Fruit fly (Drosophila melanogaster) whole organism, wandering third instar larva: ENCODE results near the gene lqfR.

Experiments used
- Abd-B ChIP-seq: fragments of >200 bp; optimal IDR thresholded peaks from 2 replicates; lab custom pipeline; 2017; ENCODE audit warnings: missing biosample characterization, missing genetic modification characterization
- CG32264 ChIP-seq: fragments of 200-800 bp; sonication (Bioruptor generic); optimal IDR thresholded peaks from 2 replicates; lab custom pipeline; 2016; ENCODE audit warnings: missing biosample characterization, missing genetic modification characterization
- CG9705 ChIP-seq: fragments of 200-800 bp; sonication (Bioruptor generic); optimal IDR thresholded peaks from 2 replicates; lab custom pipeline; 2018; ENCODE audit warnings: missing biosample characterization, mild to moderate bottlenecking, missing genetic modification characterization
- CrebA ChIP-seq: fragments of 200-800 bp; sonication (Bioruptor generic); optimal IDR thresholded peaks from 2 replicates; lab custom pipeline; 2016; ENCODE audit warnings: missing biosample characterization, mild to moderate bottlenecking, missing genetic modification characterization, borderline replicate concordance
- Dfd ChIP-seq: fragments of >200 bp; optimal IDR thresholded peaks from 2 replicates; lab custom pipeline; 2017; ENCODE audit warnings: missing biosample characterization, missing genetic modification characterization
- Dif ChIP-seq: fragments of 200-275, 200-300 bp; sonication (Bioruptor generic); optimal IDR thresholded peaks from 2 replicates; lab custom pipeline; 2018; ENCODE audit warnings: missing biosample characterization, missing genetic modification characterization; ENCODE audit not compliant: partially characterized antibody
- GATAd ChIP-seq: sonication (Bioruptor generic); optimal IDR thresholded peaks from 2 replicates; lab custom pipeline; 2016; ENCODE audit warnings: missing biosample characterization, missing genetic modification characterization
- HLH106 ChIP-seq: fragments of 200-800 bp; optimal IDR thresholded peaks from 3 replicates; lab custom pipeline; 2019; ENCODE audit warnings: missing biosample characterization, mild to moderate bottlenecking, missing genetic modification characterization, moderate library complexity
- Hnf4 ChIP-seq: fragments of 200-800 bp; sonication (Bioruptor generic); optimal IDR thresholded peaks from 2 replicates; lab custom pipeline; 2016; ENCODE audit warnings: missing biosample characterization, mild to moderate bottlenecking, missing genetic modification characterization
- Hr78 ChIP-seq: fragments of >200 bp; optimal IDR thresholded peaks from 2 replicates; lab custom pipeline; 2017; ENCODE audit warnings: missing biosample characterization, missing genetic modification characterization
- Hr83 ChIP-seq: fragments of 200-300 bp; sonication (Bioruptor generic); optimal IDR thresholded peaks from 2 replicates; lab custom pipeline; 2016; ENCODE audit warnings: missing biosample characterization, mild to moderate bottlenecking, missing genetic modification characterization, moderate library complexity; ENCODE audit not compliant: poor library complexity, severe bottlenecking
- Jra ChIP-seq: sonication (Bioruptor generic); optimal IDR thresholded peaks from 2 replicates; lab custom pipeline; 2016; ENCODE audit warnings: missing biosample characterization, missing genetic modification characterization
- Mio ChIP-seq: sonication (Bioruptor generic); optimal IDR thresholded peaks from 2 replicates; lab custom pipeline; 2016; ENCODE audit warnings: missing biosample characterization, missing genetic modification characterization
- Myc ChIP-seq: fragments of >200 bp; optimal IDR thresholded peaks from 2 replicates; lab custom pipeline; 2017
- N ChIP-seq: fragments of >200 bp; optimal IDR thresholded peaks from 2 replicates; lab custom pipeline; 2018; ENCODE audit warnings: missing biosample characterization, missing external identifiers, missing genetic modification characterization
- OdsH ChIP-seq: fragments of 200-800 bp; sonication (Bioruptor generic); optimal IDR thresholded peaks from 2 replicates; lab custom pipeline; 2016; ENCODE audit warnings: missing biosample characterization, mild to moderate bottlenecking, missing genetic modification characterization
- Rel ChIP-seq, 2 experiments: fragments of 200-800 bp; sonication (Bioruptor generic) in 1 of 2; optimal IDR thresholded peaks; 2 replicates in 1 of 2; 3 replicates in 1 of 2; lab custom pipeline; 2016 to 2019; ENCODE audit warnings: mild to moderate bottlenecking in 2 of 2, missing biosample characterization in 2 of 2, missing genetic modification characterization in 2 of 2, moderate library complexity in 1 of 2
- Sp1 ChIP-seq: fragments of 200-800 bp; sonication (Bioruptor generic); optimal IDR thresholded peaks from 3 replicates; lab custom pipeline; 2019; ENCODE audit warnings: missing biosample characterization, mild to moderate bottlenecking, missing genetic modification characterization, moderate library complexity
- Vsx2 ChIP-seq: fragments of 200-300, 225-300 bp; sonication (Bioruptor generic); optimal IDR thresholded peaks from 2 replicates; lab custom pipeline; 2018; ENCODE audit warnings: missing biosample characterization, missing genetic modification characterization; ENCODE audit not compliant: partially characterized antibody
- br ChIP-seq: fragments of 200-800 bp; sonication (Bioruptor generic); optimal IDR thresholded peaks from 2 replicates; lab custom pipeline; 2016; ENCODE audit warnings: missing biosample characterization, missing genetic modification characterization
- brk ChIP-seq: fragments of 200-800 bp; sonication (Bioruptor generic); optimal IDR thresholded peaks from 2 replicates; lab custom pipeline; 2016; ENCODE audit warnings: missing biosample characterization, mild to moderate bottlenecking, missing genetic modification characterization
- dl ChIP-seq, 2 experiments: fragments of 175-275, 200-275 bp in 1 of 2; fragments of 200-275 bp in 1 of 2; sonication (Bioruptor generic); optimal IDR thresholded peaks; lab custom pipeline; 2018; ENCODE audit warnings: mild to moderate bottlenecking in 2 of 2, missing biosample characterization in 2 of 2, missing genetic modification characterization in 2 of 2, moderate library complexity in 2 of 2; ENCODE audit not compliant: partially characterized antibody in 2 of 2, insufficient read depth in 1 of 2
- dmrt93B ChIP-seq: fragments of 200-800 bp; sonication (Bioruptor generic); optimal IDR thresholded peaks from 2 replicates; lab custom pipeline; 2018; ENCODE audit warnings: missing biosample characterization, mild to moderate bottlenecking, missing genetic modification characterization
- dsf ChIP-seq: sonication (Bioruptor generic); optimal IDR thresholded peaks from 2 replicates; lab custom pipeline; 2016; ENCODE audit warnings: missing biosample characterization, missing genetic modification characterization, borderline replicate concordance
- ey ChIP-seq: fragments of 200-800 bp; sonication (Bioruptor generic); optimal IDR thresholded peaks from 2 replicates; lab custom pipeline; 2016; ENCODE audit warnings: missing biosample characterization, missing genetic modification characterization
- foxo ChIP-seq, 2 experiments: fragments of 200-800 bp; sonication (Bioruptor generic); optimal IDR thresholded peaks; 2 replicates in 1 of 2; 3 replicates in 1 of 2; lab custom pipeline; 2016 to 2017; ENCODE audit warnings: missing biosample characterization in 2 of 2, missing genetic modification characterization in 2 of 2
- fru ChIP-seq: fragments of 200-800 bp; sonication (Bioruptor generic); optimal IDR thresholded peaks from 3 replicates; lab custom pipeline; 2016; ENCODE audit warnings: missing biosample characterization, mild to moderate bottlenecking, missing genetic modification characterization
- h ChIP-seq: fragments of 200-800 bp; sonication (Bioruptor generic); optimal IDR thresholded peaks from 3 replicates; lab custom pipeline; 2016; ENCODE audit warnings: missing biosample characterization, mild to moderate bottlenecking, missing genetic modification characterization
- jim ChIP-seq: fragments of 175-275, 200-325 bp; sonication (Bioruptor generic); optimal IDR thresholded peaks from 2 replicates; lab custom pipeline; 2016; ENCODE audit warnings: missing biosample characterization, mild to moderate bottlenecking, missing genetic modification characterization
- lola ChIP-seq: fragments of >200 bp; optimal IDR thresholded peaks from 2 replicates; lab custom pipeline; 2017; ENCODE audit warnings: missing biosample characterization, missing genetic modification characterization
- pan ChIP-seq: fragments of >200 bp; optimal IDR thresholded peaks from 2 replicates; lab custom pipeline; 2017
- psq ChIP-seq: fragments of 200-800 bp; sonication (Bioruptor generic); optimal IDR thresholded peaks from 3 replicates; lab custom pipeline; 2017; ENCODE audit warnings: missing biosample characterization, mild to moderate bottlenecking, missing genetic modification characterization, moderate library complexity
- rgr ChIP-seq: fragments of 200-800 bp; sonication (Bioruptor generic); optimal IDR thresholded peaks from 3 replicates; lab custom pipeline; 2016; ENCODE audit warnings: missing biosample characterization, mild to moderate bottlenecking, missing genetic modification characterization
- sage ChIP-seq: fragments of 200-800 bp; sonication (Bioruptor generic); optimal IDR thresholded peaks from 2 replicates; lab custom pipeline; 2016; ENCODE audit warnings: missing biosample characterization, mild to moderate bottlenecking, missing genetic modification characterization
- sv ChIP-seq: fragments of 200-800 bp; sonication (Bioruptor generic); optimal IDR thresholded peaks from 3 replicates; lab custom pipeline; 2016; ENCODE audit warnings: missing biosample characterization, missing genetic modification characterization
- tai ChIP-seq: sonication (Bioruptor generic); optimal IDR thresholded peaks from 2 replicates; lab custom pipeline; 2016; ENCODE audit warnings: missing biosample characterization, missing genetic modification characterization
- usp ChIP-seq: fragments of >200 bp; optimal IDR thresholded peaks from 2 replicates; lab custom pipeline; 2017; ENCODE audit warnings: missing biosample characterization, missing genetic modification characterization
- woc ChIP-seq: sonication (Bioruptor generic); optimal IDR thresholded peaks from 2 replicates; lab custom pipeline; 2016; ENCODE audit warnings: missing biosample characterization, mild to moderate bottlenecking, missing genetic modification characterization

The lqfR gene

DNA sequence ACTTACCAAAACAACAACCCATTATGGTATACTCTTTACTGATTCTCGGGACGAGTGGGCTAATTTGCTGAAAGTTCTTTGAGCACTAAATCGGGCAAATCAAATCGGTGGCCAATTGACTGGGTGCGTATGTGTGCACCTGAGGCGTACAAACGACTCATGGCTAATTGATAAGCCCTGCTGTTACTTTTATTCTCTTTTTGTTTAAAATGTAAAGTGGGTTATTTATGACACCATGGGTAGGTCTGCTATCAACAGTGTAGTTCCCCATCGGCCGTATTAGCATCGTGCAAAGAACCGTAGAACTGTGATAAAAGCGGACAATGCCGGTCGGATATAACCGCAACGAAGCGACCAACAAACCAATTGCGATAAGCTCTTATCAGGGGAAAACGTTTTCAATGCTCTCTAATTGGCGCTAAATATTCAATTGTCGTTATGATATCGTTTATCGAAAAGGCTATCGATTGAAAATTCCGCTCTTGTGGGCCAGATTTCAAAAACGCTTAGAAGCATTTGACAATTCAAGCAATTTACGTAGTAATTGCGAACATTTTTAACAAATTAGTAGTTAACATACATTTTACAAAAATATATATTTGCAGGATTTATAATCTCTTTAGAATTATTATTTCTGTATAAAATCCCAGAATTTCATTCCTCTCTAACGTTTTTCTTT is 36.2 kb downstream of the lqfR start, which contains the start of gene CG34288:
Gene CG34288 (minus strand): TSS at position 69 of the 679 bp plus-strand sequence.
- TF ChIP-seq jim (GFP tag; lab: Kevin White, UChicago): no peak
- no peak for TF ChIP-seq sv (GFP tag; lab: Kevin White, UChicago)
- TF ChIP-seq ey (GFP tag; lab: Kevin White, UChicago): peak; percentile 43
- TF ChIP-seq br (GFP tag; lab: Kevin White, UChicago): peak; percentile 43
- peak; percentile 74 for TF ChIP-seq CG32264 (GFP tag; lab: Kevin White, UChicago)
- TF ChIP-seq Myc (lab: Kevin White, UChicago): no peak
- no peak for TF ChIP-seq rgr
- TF ChIP-seq psq (GFP tag; lab: Kevin White, UChicago): no peak
- TF ChIP-seq GATAd: no peak
- TF ChIP-seq h: peak; percentile 76
- TF ChIP-seq Hr83 (GFP tag; lab: Kevin White, UChicago): peak; percentile 87
- TF ChIP-seq fru (GFP tag; lab: Kevin White, UChicago): peak; percentile 83
- TF ChIP-seq pan (lab: Kevin White, UChicago): no peak
- TF ChIP-seq HLH106 (tag; lab: Kevin White, UChicago): peak; percentile 54
- no peak for TF ChIP-seq Dif (GFP tag; lab: Kevin White, UChicago)
- TF ChIP-seq CG9705: no peak
- no peak for TF ChIP-seq woc
- no peak for TF ChIP-seq Abd-B (GFP tag; lab: Kevin White, UChicago)
- TF ChIP-seq Sp1: no peak
- no peak for TF ChIP-seq Dfd (GFP tag; lab: Kevin White, UChicago)
- no peak for TF ChIP-seq dsf
- no peak for TF ChIP-seq tai
- TF ChIP-seq dl (GFP tag; optimal IDR thresholded peaks at IDR 0.05; lab: Kevin White, UChicago; ENCODE audit: insufficient read depth in 1 of 2, partially characterized antibody in 2 of 2): no peak
- no peak for TF ChIP-seq Hr78 (GFP tag; lab: Kevin White, UChicago)
- peak; percentile 6 for TF ChIP-seq Jra (GFP tag; lab: Kevin White, UChicago)
- TF ChIP-seq usp (GFP tag; lab: Kevin White, UChicago): no peak
- no peak for TF ChIP-seq Hnf4
- TF ChIP-seq Rel (GFP tag; optimal IDR thresholded peaks at IDR 0.05; lab: Kevin White, UChicago): peak; percentile 65
- peak; percentile 96 for TF ChIP-seq Rel (tag; optimal IDR thresholded peaks at IDR 0.05; lab: Kevin White, UChicago)
- no peak for TF ChIP-seq sage (GFP tag; lab: Kevin White, UChicago)
- TF ChIP-seq OdsH: peak; percentile 50
- no peak for TF ChIP-seq lola (GFP tag; lab: Kevin White, UChicago)
- TF ChIP-seq brk: no peak
- TF ChIP-seq Vsx2 (GFP tag; lab: Kevin White, UChicago): peak; percentile 93
- TF ChIP-seq dmrt93B (GFP tag; lab: Kevin White, UChicago): no peak
- TF ChIP-seq CrebA (GFP tag; lab: Kevin White, UChicago): no peak
- TF ChIP-seq N (GFP tag; lab: Kevin White, UChicago): no peak
- peak; percentile 9 to 74 for TF ChIP-seq foxo (GFP tag; optimal IDR thresholded peaks at IDR 0.05; lab: Kevin White, UChicago)
- TF ChIP-seq Mio (GFP tag; lab: Kevin White, UChicago): no peak

DNA sequence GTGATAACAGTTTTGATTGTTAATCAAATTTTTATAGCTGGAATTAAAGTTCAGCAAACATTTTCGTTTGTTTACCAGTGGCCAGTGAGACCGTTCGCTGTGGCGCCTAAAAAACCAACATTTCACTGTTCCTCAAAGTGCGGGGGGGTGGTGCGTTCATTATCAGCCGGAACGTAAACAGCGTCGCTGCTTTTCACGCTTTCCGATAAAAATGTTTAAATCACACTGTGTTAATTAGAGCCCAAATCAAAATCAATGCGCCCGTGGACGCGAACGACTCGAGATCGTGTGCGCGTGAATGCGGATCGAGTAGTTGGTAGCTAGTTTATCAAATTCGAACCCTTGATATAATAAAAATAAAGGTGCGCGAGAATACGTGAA is 36.8 kb downstream of the lqfR start, which contains the start of gene CG34376:
Gene CG34376 (plus strand): TSS at position 226 of the 381 bp plus-strand sequence.
- TF ChIP-seq Rel (GFP tag; optimal IDR thresholded peaks at IDR 0.05; lab: Kevin White, UChicago): no peak
- TF ChIP-seq Rel (tag; optimal IDR thresholded peaks at IDR 0.05; lab: Kevin White, UChicago): peak; percentile 67
- TF ChIP-seq psq (GFP tag; lab: Kevin White, UChicago): peak; percentile 88
- no peak for TF ChIP-seq brk
- TF ChIP-seq Sp1: peak; percentile 8
- TF ChIP-seq br (GFP tag; lab: Kevin White, UChicago): no peak
- peak; percentile 46 for TF ChIP-seq woc
- TF ChIP-seq Dif (GFP tag; lab: Kevin White, UChicago): peak; percentile 36
- TF ChIP-seq rgr: peak; percentile 8
- TF ChIP-seq Hr83 (GFP tag; lab: Kevin White, UChicago): peak; percentile 80
- TF ChIP-seq h: peak; percentile 3
- TF ChIP-seq foxo (GFP tag; optimal IDR thresholded peaks at IDR 0.05; lab: Kevin White, UChicago): no peak
